Fruit fly (Drosophila melanogaster) whole organism, embryonic: Measurements from ENCODE around the gene CG33679.

Experiments used
- Abd-B ChIP-seq: fragments of 200-800 bp; sonication (Bioruptor generic); optimal IDR thresholded peaks from 2 replicates; lab custom pipeline; 2018; ENCODE audit warnings: missing biosample characterization, mild to moderate bottlenecking, missing genetic modification characterization, moderate library complexity
- Aef1 ChIP-seq: fragments of 200-800 bp; sonication (Bioruptor generic); IDR thresholded peaks from 3 replicates; pipeline ENCODE4 v1.3.6; 2022; ENCODE audit warnings: missing biosample characterization, missing genetic modification characterization
- CG11247 ChIP-seq: fragments of 200-800 bp; sonication (Bioruptor generic); IDR thresholded peaks from 2 replicates; pipeline ENCODE4 v1.3.6; 2022; ENCODE audit warnings: missing biosample characterization, missing genetic modification characterization
- CG11456 ChIP-seq: fragments of 200-800 bp; sonication (Bioruptor generic); IDR thresholded peaks from 3 replicates; pipeline ENCODE4 v1.3.6; 2022; ENCODE audit warnings: missing biosample characterization, missing genetic modification characterization
- CG12744 ChIP-seq: fragments of 200-800 bp; sonication (Bioruptor generic); optimal IDR thresholded peaks from 2 replicates; lab custom pipeline; 2016; ENCODE audit warnings: missing biosample characterization, missing genetic modification characterization
- CG13123 ChIP-seq: fragments of 200-800 bp; sonication (Bioruptor generic); optimal IDR thresholded peaks from 2 replicates; lab custom pipeline; 2016; ENCODE audit warnings: missing biosample characterization, missing genetic modification characterization
- CG13296 ChIP-seq: fragments of 200-800 bp; sonication (Bioruptor generic); optimal IDR thresholded peaks from 3 replicates; lab custom pipeline; 2018; ENCODE audit warnings: missing biosample characterization, mild to moderate bottlenecking, missing genetic modification characterization
- CG13424 ChIP-seq: fragments of 200-800 bp; sonication (Bioruptor generic); optimal IDR thresholded peaks from 2 replicates; lab custom pipeline; 2019; ENCODE audit warnings: missing biosample characterization, mild to moderate bottlenecking, missing genetic modification characterization, moderate library complexity
- CG16779 ChIP-seq: fragments of 200-800 bp; sonication (Bioruptor generic); IDR thresholded peaks from 2 replicates; pipeline ENCODE4 v1.3.6; 2022; ENCODE audit warnings: missing biosample characterization, missing genetic modification characterization
- CG16863 ChIP-seq: fragments of 200-800 bp; sonication (Bioruptor generic); optimal IDR thresholded peaks from 3 replicates; lab custom pipeline; 2016; ENCODE audit warnings: missing biosample characterization, missing genetic modification characterization
- CG17568 ChIP-seq: fragments of 200-800 bp; sonication (Bioruptor generic); optimal IDR thresholded peaks from 2 replicates; lab custom pipeline; 2018; ENCODE audit warnings: missing biosample characterization, mild to moderate bottlenecking, missing genetic modification characterization, moderate library complexity
- CG17802 ChIP-seq: fragments of 200-800 bp; sonication (Bioruptor generic); optimal IDR thresholded peaks from 2 replicates; lab custom pipeline; 2018; ENCODE audit warnings: missing biosample characterization, mild to moderate bottlenecking, missing genetic modification characterization, moderate library complexity
- CG18476 ChIP-seq: fragments of 200-800 bp; sonication (Bioruptor generic); optimal IDR thresholded peaks from 2 replicates; lab custom pipeline; 2016; ENCODE audit warnings: missing biosample characterization, mild to moderate bottlenecking, missing genetic modification characterization
- CG31224 ChIP-seq: fragments of 200-800 bp; sonication (Bioruptor generic); IDR thresholded peaks from 2 replicates; pipeline ENCODE4 v1.3.6; 2022; ENCODE audit warnings: missing biosample characterization, missing genetic modification characterization
- CG31441 ChIP-seq: fragments of 200-800 bp; sonication (Bioruptor generic); IDR thresholded peaks from 2 replicates; pipeline ENCODE4 v1.3.6; 2022; ENCODE audit warnings: missing biosample characterization, missing genetic modification characterization
- CG34422 ChIP-seq: fragments of 200-800 bp; sonication (Bioruptor generic); IDR thresholded peaks from 3 replicates; pipeline ENCODE4 v1.3.6; 2022; ENCODE audit warnings: missing biosample characterization, missing genetic modification characterization
- CG3847 ChIP-seq: fragments of 200-800 bp; sonication (Bioruptor generic); IDR thresholded peaks from 2 replicates; pipeline ENCODE4 v1.3.6; 2022; ENCODE audit warnings: missing biosample characterization, missing genetic modification characterization
- CG3995 ChIP-seq: fragments of 200-800 bp; sonication (Bioruptor generic); optimal IDR thresholded peaks from 3 replicates; lab custom pipeline; 2016; ENCODE audit warnings: missing biosample characterization, missing genetic modification characterization
- CG6683 ChIP-seq: fragments of 200-800 bp; sonication (Bioruptor generic); optimal IDR thresholded peaks from 2 replicates; lab custom pipeline; 2017; ENCODE audit warnings: missing biosample characterization, mild to moderate bottlenecking, missing genetic modification characterization, missing genetic modification reagents
- CG8290 ChIP-seq, 3 experiments: fragments of 200-800 bp; sonication (Bioruptor generic); optimal IDR thresholded peaks; 2 replicates each; lab custom pipeline; 2016 to 2019; ENCODE audit warnings: missing biosample characterization in 3 of 3, missing genetic modification characterization in 3 of 3, mild to moderate bottlenecking in 2 of 3, moderate library complexity in 1 of 3
- CG8388 ChIP-seq: fragments of 200-800 bp; sonication (Bioruptor generic); optimal IDR thresholded peaks from 2 replicates; lab custom pipeline; 2019; ENCODE audit warnings: missing biosample characterization, mild to moderate bottlenecking, missing genetic modification characterization, moderate library complexity
- Dp ChIP-seq: fragments of 200-800 bp; sonication (Bioruptor generic); optimal IDR thresholded peaks from 2 replicates; lab custom pipeline; 2018; ENCODE audit warnings: missing biosample characterization, mild to moderate bottlenecking, missing genetic modification characterization, moderate library complexity
- Dref ChIP-seq: fragments of 200-800 bp; sonication (Bioruptor generic); IDR thresholded peaks from 2 replicates; pipeline ENCODE4 v1.3.6; 2022; ENCODE audit warnings: missing biosample characterization, missing genetic modification characterization
- E2f1 ChIP-seq: fragments of 200-800 bp; sonication (Bioruptor generic); IDR thresholded peaks from 2 replicates; pipeline ENCODE4 v1.3.6; 2022; ENCODE audit warnings: missing biosample characterization, missing genetic modification characterization
- Elba2 ChIP-seq: fragments of 200-800 bp; sonication (Bioruptor generic); optimal IDR thresholded peaks from 3 replicates; lab custom pipeline; 2016; ENCODE audit warnings: missing biosample characterization, missing genetic modification characterization
- Ets97D ChIP-seq: fragments of 200-800 bp; sonication (Bioruptor generic); optimal IDR thresholded peaks from 3 replicates; lab custom pipeline; 2016; ENCODE audit warnings: missing biosample characterization, missing genetic modification characterization
- HLH4C ChIP-seq: fragments of 200-800 bp; sonication (Bioruptor generic); IDR thresholded peaks from 3 replicates; pipeline ENCODE4 v1.3.6; 2022; ENCODE audit warnings: missing biosample characterization, missing genetic modification characterization; ENCODE audit not compliant: partially characterized antibody
- Hr78 ChIP-seq, 2 experiments: fragments of 200-800 bp in 1 of 2; fragments of >200 bp in 1 of 2; sonication (Bioruptor generic) in 1 of 2; optimal IDR thresholded peaks; 2 replicates each; lab custom pipeline; 2017 to 2019; ENCODE audit warnings: missing biosample characterization in 2 of 2, missing genetic modification characterization in 2 of 2, mild to moderate bottlenecking in 1 of 2, moderate library complexity in 1 of 2
- Med ChIP-seq: fragments of 200-800 bp; sonication (Bioruptor generic); peaks from one replicate; lab custom pipeline; 2016; ENCODE audit warnings: missing biosample characterization, missing genetic modification characterization, mild to moderate bottlenecking, inconsistent platforms, moderate library complexity
- Nf-YC ChIP-seq: fragments of 200-800 bp; optimal IDR thresholded peaks from 3 replicates; lab custom pipeline; 2019; ENCODE audit warnings: missing biosample characterization, mild to moderate bottlenecking, missing genetic modification characterization, moderate library complexity
- NfI ChIP-seq: fragments of 200-800 bp; sonication (Bioruptor generic); optimal IDR thresholded peaks from 3 replicates; lab custom pipeline; 2018; ENCODE audit warnings: missing biosample characterization, mild to moderate bottlenecking, missing genetic modification characterization, moderate library complexity
- Oli ChIP-seq: fragments of 200-800 bp; sonication (Bioruptor generic); optimal IDR thresholded peaks from 2 replicates; lab custom pipeline; 2018; ENCODE audit warnings: missing biosample characterization, mild to moderate bottlenecking, missing genetic modification characterization, moderate library complexity
- Sox100B ChIP-seq: fragments of 200-800 bp; sonication (Bioruptor generic); optimal IDR thresholded peaks from 3 replicates; lab custom pipeline; 2018; ENCODE audit warnings: missing biosample characterization, mild to moderate bottlenecking, missing genetic modification characterization
- aop ChIP-seq: fragments of 200-800 bp; sonication (Bioruptor generic); IDR thresholded peaks from 2 replicates; pipeline ENCODE4 v1.3.6; 2022; ENCODE audit warnings: missing biosample characterization, missing genetic modification characterization
- btn ChIP-seq: fragments of 200-800 bp; sonication (Bioruptor generic); optimal IDR thresholded peaks from 2 replicates; lab custom pipeline; 2016; ENCODE audit warnings: missing biosample characterization, missing genetic modification characterization
- chn ChIP-seq: fragments of 200-800 bp; sonication (Bioruptor generic); optimal IDR thresholded peaks from 2 replicates; lab custom pipeline; 2016; ENCODE audit warnings: missing biosample characterization, missing genetic modification characterization
- dmrt11E ChIP-seq: fragments of 200-800 bp; sonication (Bioruptor generic); optimal IDR thresholded peaks from 3 replicates; lab custom pipeline; 2018; ENCODE audit warnings: missing biosample characterization, mild to moderate bottlenecking, missing genetic modification characterization, moderate library complexity
- ems ChIP-seq: fragments of 200-800 bp; sonication (Bioruptor generic); optimal IDR thresholded peaks from 3 replicates; lab custom pipeline; 2016; ENCODE audit warnings: missing biosample characterization, missing genetic modification characterization
- eyg ChIP-seq: fragments of 200-800 bp; sonication (Bioruptor generic); optimal IDR thresholded peaks from 3 replicates; lab custom pipeline; 2016; ENCODE audit warnings: missing biosample characterization, missing genetic modification characterization
- gro ChIP-seq: fragments of 200-800 bp; sonication (Bioruptor generic); optimal IDR thresholded peaks from 2 replicates; lab custom pipeline; 2016; ENCODE audit warnings: missing biosample characterization, missing genetic modification characterization
- ham ChIP-seq: fragments of 200-800 bp; sonication (Bioruptor generic); IDR thresholded peaks from 2 replicates; pipeline ENCODE4 v1.3.6; 2022; ENCODE audit warnings: missing biosample characterization, missing genetic modification characterization
- mirr ChIP-seq: fragments of 200-800 bp; sonication (Bioruptor generic); optimal IDR thresholded peaks from 3 replicates; lab custom pipeline; 2018; ENCODE audit warnings: missing biosample characterization, mild to moderate bottlenecking, missing genetic modification characterization
- sd ChIP-seq: fragments of 200-800 bp; sonication (Bioruptor generic); optimal IDR thresholded peaks from 3 replicates; lab custom pipeline; 2018; ENCODE audit warnings: missing biosample characterization, mild to moderate bottlenecking, missing genetic modification characterization, moderate library complexity
- sna ChIP-seq: fragments of 200-800 bp; sonication (Bioruptor generic); IDR thresholded peaks from 2 replicates; pipeline ENCODE4 v1.3.6; 2022; ENCODE audit warnings: missing biosample characterization, missing genetic modification characterization; ENCODE audit not compliant: partially characterized antibody
- sr ChIP-seq: fragments of 200-800 bp; sonication (Bioruptor generic); IDR thresholded peaks from 3 replicates; pipeline ENCODE4 v1.3.6; 2022; ENCODE audit warnings: missing biosample characterization, missing genetic modification characterization
- toy ChIP-seq: fragments of 200-800 bp; sonication (Bioruptor generic); IDR thresholded peaks from 2 replicates; pipeline ENCODE4 v1.3.6; 2022; ENCODE audit warnings: missing biosample characterization, missing genetic modification characterization
- wdn ChIP-seq: fragments of 200-800 bp; sonication (Bioruptor generic); IDR thresholded peaks from 2 replicates; pipeline ENCODE4 v1.3.6; 2022; ENCODE audit warnings: missing biosample characterization, missing genetic modification characterization
- zen2 ChIP-seq: fragments of 200-800 bp; sonication (Bioruptor generic); IDR thresholded peaks from 3 replicates; pipeline ENCODE4 v1.3.6; 2022; ENCODE audit warnings: missing biosample characterization, missing genetic modification characterization; ENCODE audit not compliant: partially characterized antibody

Gene CG33679

dm6 chr2L:15056359-15057220 is 1.5 kb upstream of the CG33679 start (continued):
- TF ChIP-seq HLH4C (GFP tag; lab: Robert Waterston, UW) (no peak), CG18476 (GFP tag; lab: Kevin White, UChicago) (peak; percentile 54), Oli (tag; lab: Kevin White, UChicago) (peak; percentile 74), Dref (GFP tag; lab: Robert Waterston, UW) (no peak), eyg (GFP tag; lab: Kevin White, UChicago) (no peak), sd (peak; percentile 27), Elba2 (GFP tag; lab: Kevin White, UChicago) (peak; percentile 93), CG13296 (GFP tag; lab: Kevin White, UChicago) (peak; percentile 54), E2f1 (GFP tag; lab: Robert Waterston, UW) (peak; percentile 71), CG31224 (GFP tag; lab: Robert Waterston, UW) (peak; percentile 40; the same call in 1 of the 2 replicates), CG8388 (GFP tag; lab: Kevin White, UChicago) (peak; percentile 69), CG8290 (GFP tag; optimal IDR thresholded peaks at IDR 0.05; lab: Kevin White, UChicago) (peak; percentile 82), CG8290 (tag; optimal IDR thresholded peaks at IDR 0.05; lab: Kevin White, UChicago) (no peak), aop (GFP tag; lab: Robert Waterston, UW) (0 out of 2 replicates have a peak, but pooled peaks have one; percentile 39), CG11456 (GFP tag; lab: Robert Waterston, UW) (no peak), sr (no peak; the same call in 2 of the 3 replicates), CG3995 (peak; percentile 17), CG11247 (GFP tag; lab: Robert Waterston, UW) (no peak; the same call in none of the 2 replicates), Ets97D (no peak), CG13424 (tag; lab: Kevin White, UChicago) (peak; percentile 72), ham (no peak), Sox100B (GFP tag; lab: Kevin White, UChicago) (peak; percentile 80), CG34422 (GFP tag; lab: Robert Waterston, UW) (peak; percentile 73; the same call in 2 of the 3 replicates), Abd-B (GFP tag; lab: Kevin White, UChicago) (peak; percentile 31), btn (no peak), CG31441 (peak; percentile 89), Dp (GFP tag; lab: Kevin White, UChicago) (no peak), CG13123 (peak; percentile 44), dmrt11E (tag; lab: Kevin White, UChicago) (peak; percentile 87), mirr (no peak), CG17802 (peak; percentile 47), Nf-YC (tag; lab: Kevin White, UChicago) (no peak), wdn (GFP tag; lab: Robert Waterston, UW) (no peak), NfI (GFP tag; lab: Kevin White, UChicago) (peak; percentile 34), Hr78 (GFP tag; optimal IDR thresholded peaks at IDR 0.05; lab: Kevin White, UChicago) (peak in 1 of 2 experiments; percentile 65), toy (peak; percentile 39; the same call in 1 of the 2 replicates), CG16779 (GFP tag; lab: Robert Waterston, UW) (no peak), CG6683 (GFP tag; lab: Kevin White, UChicago) (peak; percentile 24), CG17568 (GFP tag; lab: Kevin White, UChicago) (peak; percentile 25), ems (GFP tag; lab: Kevin White, UChicago) (peak; percentile 41), gro (GFP tag; lab: Kevin White, UChicago) (no peak), sna (GFP tag; lab: Robert Waterston, UW) (no peak), zen2 (GFP tag; lab: Robert Waterston, UW) (no peak), Aef1 (GFP tag; lab: Robert Waterston, UW) (peak; percentile 59; the same call in 2 of the 3 replicates), chn (peak; percentile 60), Med (GFP tag; lab: Kevin White, UChicago) (peak; percentile 80), CG3847 (GFP tag; lab: Robert Waterston, UW) (peak; percentile 51; the same call in 1 of the 2 replicates), CG16863 (GFP tag; lab: Kevin White, UChicago) (peak; percentile 19), CG12744 (no peak)
